Fruit fly (Drosophila melanogaster): ENCODE measurements around the gene Sid.

Sid gene

DNA sequence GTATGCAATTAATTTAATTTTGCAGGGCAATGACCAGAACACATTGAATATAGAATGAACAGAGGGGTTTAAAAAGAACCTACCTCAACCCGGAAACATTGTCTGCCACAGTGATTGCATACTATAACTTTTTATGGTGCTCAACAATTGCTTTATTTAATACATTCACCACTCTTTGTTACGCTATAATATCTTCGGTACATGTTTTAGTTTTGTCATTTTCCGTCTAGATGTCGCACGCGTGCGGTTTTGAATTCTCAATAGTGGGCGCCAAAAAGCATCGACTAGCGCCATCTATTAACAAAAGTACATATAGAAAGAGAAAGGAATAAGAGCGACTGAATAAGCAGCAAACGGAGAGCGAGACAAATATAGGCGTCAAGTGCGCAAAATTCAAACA is 1.6 kb downstream of the Sid start (continued):
- TF ChIP-seq CG2678 (tag; optimal IDR thresholded peaks at IDR 0.05): peak; percentile 70
- no peak for TF ChIP-seq gro (GFP tag; optimal IDR thresholded peaks at IDR 0.05)
- TF ChIP-seq sob (GFP tag; IDR thresholded peaks at IDR 0.05): peak; percentile 90
- TF ChIP-seq Adf1 (GFP tag; IDR thresholded peaks at IDR 0.05): peak; percentile 29; the same call in 1 of the 2 replicates
- TF ChIP-seq Asciz (GFP tag; optimal IDR thresholded peaks at IDR 0.05): peak; percentile 72
- TF ChIP-seq slbo (GFP tag; IDR thresholded peaks at IDR 0.05): peak; percentile 94
- TF ChIP-seq lmd (GFP tag; IDR thresholded peaks at IDR 0.05): peak; percentile 80
- no peak for TF ChIP-seq Hr78 (GFP tag; optimal IDR thresholded peaks at IDR 0.05)
- no peak; the same call in 1 of the 2 replicates for TF ChIP-seq cas (GFP tag; IDR thresholded peaks at IDR 0.05)
- peak; percentile 63; the same call in 1 of the 3 replicates for TF ChIP-seq C15 (GFP tag; IDR thresholded peaks at IDR 0.05)
- TF ChIP-seq CG6854 (GFP tag; optimal IDR thresholded peaks at IDR 0.05): peak; percentile 30
- peak; percentile 33 for TF ChIP-seq Deaf1 (tag; optimal IDR thresholded peaks at IDR 0.05)
- peak; percentile 68 for TF ChIP-seq fd3F (GFP tag; optimal IDR thresholded peaks at IDR 0.05)
- TF ChIP-seq Xbp1 (GFP tag; optimal IDR thresholded peaks at IDR 0.05): peak; percentile 96

DNA sequence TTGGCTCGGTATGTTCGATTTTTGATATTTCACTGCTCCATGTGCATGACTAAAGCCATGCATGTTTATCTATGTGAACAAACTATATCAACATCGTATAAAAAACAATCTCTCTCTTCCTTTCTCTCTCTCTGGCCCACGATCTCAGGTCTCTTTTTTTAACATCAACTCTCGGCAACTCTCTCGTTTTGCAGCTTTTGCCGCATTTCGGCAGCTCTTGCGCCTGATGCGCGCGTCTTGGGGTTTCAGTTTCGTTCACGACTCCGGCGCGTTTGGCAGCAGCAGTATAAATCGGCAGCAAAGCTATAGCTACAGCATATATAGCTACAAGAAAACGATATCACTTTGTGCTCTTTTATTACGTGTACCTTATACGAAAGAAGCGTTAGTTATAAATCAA is 4.3 kb downstream of the Sid start, which contains the start of gene snu:
snu (plus strand) TSS at position 254 of the 400 bp plus-strand sequence.
- no peak for TF ChIP-seq Fer2 (tag; optimal IDR thresholded peaks at IDR 0.05)
- no peak for TF ChIP-seq sd (tag; optimal IDR thresholded peaks at IDR 0.05)
- TF ChIP-seq seq (GFP tag; IDR thresholded peaks at IDR 0.05): no peak
- peak; percentile 32 for TF ChIP-seq nom (GFP tag; optimal IDR thresholded peaks at IDR 0.05)
- no peak for TF ChIP-seq sisA (GFP tag; IDR thresholded peaks at IDR 0.05)
- no peak for TF ChIP-seq CG15696 (tag; optimal IDR thresholded peaks at IDR 0.05)
- no peak for TF ChIP-seq NfI (GFP tag; optimal IDR thresholded peaks at IDR 0.05)
- no peak for TF ChIP-seq HHEX (GFP tag; optimal IDR thresholded peaks at IDR 0.05)
- no peak for TF ChIP-seq sens-2 (GFP tag; IDR thresholded peaks at IDR 0.05)
- TF ChIP-seq CG14014 (GFP tag; IDR thresholded peaks at IDR 0.05): peak; percentile 29; the same call in 1 of the 2 replicates
- TF ChIP-seq CG4282 (GFP tag; optimal IDR thresholded peaks at IDR 0.05): no peak
- no peak for TF ChIP-seq Usf (GFP tag; optimal IDR thresholded peaks at IDR 0.05)
- no peak for TF ChIP-seq ab (GFP tag; optimal IDR thresholded peaks at IDR 0.05)
- peak; percentile 37 for TF ChIP-seq Med (GFP tag)
- TF ChIP-seq CG10565 (GFP tag; optimal IDR thresholded peaks at IDR 0.05): no peak
- TF ChIP-seq trem (tag; optimal IDR thresholded peaks at IDR 0.05): no peak
- TF ChIP-seq inv (GFP tag; IDR thresholded peaks at IDR 0.05; ENCODE audit: partially characterized antibody): no peak
- no peak for TF ChIP-seq CG12236 (GFP tag; optimal IDR thresholded peaks at IDR 0.05)
- TF ChIP-seq ro (GFP tag; IDR thresholded peaks at IDR 0.05): no peak
- TF ChIP-seq Gug (GFP tag; IDR thresholded peaks at IDR 0.05): no peak
- TF ChIP-seq Poxn (GFP tag; IDR thresholded peaks at IDR 0.05): no peak
- no peak for TF ChIP-seq cad (GFP tag; optimal IDR thresholded peaks at IDR 0.05)
- TF ChIP-seq CG12659 (GFP tag; optimal IDR thresholded peaks at IDR 0.05): no peak
- TF ChIP-seq h (optimal IDR thresholded peaks at IDR 0.05): no peak
- TF ChIP-seq CG4707 (GFP tag; optimal IDR thresholded peaks at IDR 0.05): no peak
- peak; percentile 20 for TF ChIP-seq CG3163 (GFP tag; optimal IDR thresholded peaks at IDR 0.05)
- no peak for TF ChIP-seq CG3726 (GFP tag; IDR thresholded peaks at IDR 0.05)
- TF ChIP-seq Hr51 (GFP tag; optimal IDR thresholded peaks at IDR 0.05): no peak
- peak; percentile 54 for TF ChIP-seq Jarid2 (GFP tag; optimal IDR thresholded peaks at IDR 0.05)
- no peak for TF ChIP-seq Opbp (GFP tag; IDR thresholded peaks at IDR 0.05; ENCODE audit: partially characterized antibody)
- TF ChIP-seq ATbp (GFP tag; optimal IDR thresholded peaks at IDR 0.05): peak; percentile 12
- no peak for TF ChIP-seq gsb (GFP tag; IDR thresholded peaks at IDR 0.05)
- no peak for TF ChIP-seq CG16863 (GFP tag; optimal IDR thresholded peaks at IDR 0.05)
- TF ChIP-seq dmrt99B (tag; optimal IDR thresholded peaks at IDR 0.05): peak; percentile 15
- no peak for TF ChIP-seq Fer3 (tag; optimal IDR thresholded peaks at IDR 0.05)
- TF ChIP-seq fd64A (GFP tag; optimal IDR thresholded peaks at IDR 0.05): no peak
- TF ChIP-seq Drgx (GFP tag; IDR thresholded peaks at IDR 0.05): no peak
